Worm (Caenorhabditis elegans): ENCODE data around the gene lir-2.

ce11 chrII:7698406-7698805, 31.3 kb downstream of the lir-2 start, which contains the start of gene B0495.5:
- TF ChIP-seq nhr-237 (tag; optimal IDR thresholded peaks at IDR 0.05) (no peak), nhr-11 (tag; optimal IDR thresholded peaks at IDR 0.05) (no peak), peb-1 (tag; optimal IDR thresholded peaks at IDR 0.05) (no peak), unc-62 (GFP tag; optimal IDR thresholded peaks at IDR 0.05) (no peak), unc-39 (tag; optimal IDR thresholded peaks at IDR 0.05) (no peak), ztf-4 (tag; optimal IDR thresholded peaks at IDR 0.05) (no peak), nhr-21 (tag; optimal IDR thresholded peaks at IDR 0.05) (no peak), alr-1 (tag; optimal IDR thresholded peaks at IDR 0.05) (no peak)
